Worm (Caenorhabditis elegans): ENCODE results near the gene sra-39.

Gene sra-39

DNA sequence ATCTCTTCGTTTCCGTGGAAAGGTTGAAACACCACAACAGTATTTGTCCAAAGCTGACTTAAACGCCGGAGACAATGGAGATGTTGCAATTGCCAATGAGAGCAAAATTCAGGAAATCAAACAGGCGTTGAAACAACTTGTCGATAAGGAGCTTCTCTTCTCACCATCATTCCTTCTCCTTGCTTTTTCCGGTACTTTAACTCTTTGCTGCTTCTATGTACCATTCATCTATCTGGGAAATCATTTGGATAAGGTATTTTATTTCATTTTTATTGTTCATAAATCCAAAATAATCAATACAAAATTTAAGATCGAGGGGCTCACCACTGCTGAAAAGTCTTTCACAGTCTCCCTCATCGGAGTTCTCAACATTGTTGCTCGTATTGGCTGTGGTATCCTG lies 47.3 kb downstream of the sra-39 start:
- TF ChIP-seq F26F4.8 (GFP tag; conservative IDR thresholded peaks at IDR 0.05) = no peak
- no peak for TF ChIP-seq T20F7.1 (GFP tag; optimal IDR thresholded peaks at IDR 0.05)
- TF ChIP-seq aha-1 (tag) = peak; percentile 27
- TF ChIP-seq tag-97 (GFP tag; IDR thresholded peaks at IDR 0.05) = no peak

DNA sequence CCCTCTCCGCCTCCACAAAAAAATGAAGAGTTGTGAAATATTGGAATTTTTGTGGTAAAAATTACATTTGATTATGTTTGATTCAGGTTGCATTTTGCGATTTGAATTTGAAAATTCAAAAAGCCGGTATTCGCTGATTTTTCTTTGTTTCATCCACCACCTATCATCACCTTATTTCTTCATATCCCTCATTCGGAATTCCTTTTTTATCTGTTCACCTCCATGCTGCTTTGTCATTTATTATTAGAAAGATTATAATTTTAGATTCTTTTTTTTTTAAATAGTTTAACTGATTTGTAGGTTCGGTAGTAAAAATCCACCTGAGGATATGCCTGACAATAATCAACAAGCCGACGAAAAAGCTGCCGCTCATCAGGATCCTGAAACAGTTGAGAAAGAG lies 50.6 kb downstream of the sra-39 start, which contains the start of gene mct-3:
mct-3 (plus strand) TSS at position 301 of the 400 bp plus-strand sequence.
- TF ChIP-seq T20F7.1 (GFP tag; optimal IDR thresholded peaks at IDR 0.05) (no peak), attf-4 (tag; optimal IDR thresholded peaks at IDR 0.05) (no peak), aha-1 (tag) (peak; percentile 13), nhr-48 (tag; optimal IDR thresholded peaks at IDR 0.05) (no peak)

DNA sequence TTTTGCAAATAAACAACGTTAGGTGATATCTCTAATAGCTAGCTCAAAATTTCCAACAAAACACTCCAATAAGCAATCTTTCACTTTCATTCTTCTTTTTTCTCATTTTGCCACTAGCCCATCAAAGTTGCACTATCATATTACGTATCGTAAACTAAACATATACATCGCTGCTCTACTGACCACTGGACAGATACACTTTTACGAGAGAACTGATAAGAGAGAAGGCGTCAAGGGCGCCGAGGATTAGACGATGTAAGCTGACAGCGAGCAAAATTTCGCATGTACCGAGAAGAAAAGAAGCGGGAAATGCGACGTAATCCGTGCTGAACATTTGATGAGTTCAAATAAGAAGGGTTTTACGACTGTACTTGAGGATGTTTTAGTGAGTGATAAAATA lies 51.6 kb downstream of the sra-39 start:
- TF ChIP-seq dve-1 (tag; optimal IDR thresholded peaks at IDR 0.05; ENCODE audit: insufficient read depth) = peak; percentile 11
- TF ChIP-seq hlh-11 (tag; optimal IDR thresholded peaks at IDR 0.05) = peak; percentile 14
- TF ChIP-seq unc-62 (GFP tag; optimal IDR thresholded peaks at IDR 0.05 in 1 of 2) = peak in 1 of 2 experiments; percentile 94
- no peak for TF ChIP-seq unc-62 (tag; optimal IDR thresholded peaks at IDR 0.05)
- no peak for TF ChIP-seq sdz-12 (GFP tag; optimal IDR thresholded peaks at IDR 0.05)

DNA sequence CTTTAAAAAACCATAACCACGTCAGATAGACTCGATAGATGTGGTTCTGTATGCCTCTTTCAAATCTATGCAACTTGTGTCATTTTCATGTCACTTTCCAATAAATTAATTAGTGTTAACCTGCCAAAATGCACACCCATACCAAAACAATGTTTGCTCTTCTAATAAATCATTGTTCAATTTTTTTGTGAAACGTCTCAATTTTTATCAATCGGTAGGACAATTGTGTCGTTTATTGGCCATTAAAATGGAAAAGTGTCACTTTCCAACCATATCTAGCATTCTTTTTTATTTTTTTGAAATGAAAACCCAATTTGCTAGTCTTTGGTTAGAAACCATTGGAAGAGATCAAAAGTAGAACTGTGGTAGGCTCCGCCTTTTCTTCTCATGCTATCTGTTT lies 52.9 kb downstream of the sra-39 start:
- TF ChIP-seq tra-1 (GFP tag; IDR thresholded peaks at IDR 0.05) (peak; percentile 95), fkh-10 (GFP tag; optimal IDR thresholded peaks at IDR 0.05) (no peak), snpc-4 (tag; optimal IDR thresholded peaks at IDR 0.05) (no peak), unc-39 (tag; optimal IDR thresholded peaks at IDR 0.05) (no peak), nhr-11 (tag; optimal IDR thresholded peaks at IDR 0.05) (no peak), pqm-1 (tag; optimal IDR thresholded peaks at IDR 0.05) (peak; percentile 41), dve-1 (tag; optimal IDR thresholded peaks at IDR 0.05; ENCODE audit: insufficient read depth) (peak; percentile 16), nhr-102 (tag; optimal IDR thresholded peaks at IDR 0.05) (no peak), zip-11 (GFP tag; IDR thresholded peaks at IDR 0.05) (no peak), ceh-20 (GFP tag; IDR thresholded peaks at IDR 0.05) (peak; percentile 91), mdt-29 (GFP tag; IDR thresholded peaks at IDR 0.05) (no peak), sdz-12 (GFP tag; optimal IDR thresholded peaks at IDR 0.05) (no peak), lin-15B (tag; optimal IDR thresholded peaks at IDR 0.05) (no peak), nhr-28 (tag; optimal IDR thresholded peaks at IDR 0.05) (peak; percentile 44), daf-12 (tag; optimal IDR thresholded peaks at IDR 0.05) (no peak), dmd-6 (GFP tag; IDR thresholded peaks at IDR 0.05) (peak; percentile 72), php-3 (GFP tag; IDR thresholded peaks at IDR 0.05) (peak; percentile 91), nhr-77 (tag; optimal IDR thresholded peaks at IDR 0.05) (no peak)

Data from whole organism, L4 larva.